Fruit fly (Drosophila melanogaster) whole organism, prepupa: Measurements from ENCODE around the gene spz4.

Experiments used
- Blimp-1 ChIP-seq: fragments of 200-800 bp; sonication (Bioruptor generic); optimal IDR thresholded peaks from 3 replicates; lab custom pipeline; 2017; ENCODE audit warnings: missing biosample characterization, missing genetic modification characterization, mild to moderate bottlenecking, moderate library complexity, missing genetic modification reagents
- CG10631 ChIP-seq: fragments of 200-800 bp; sonication (Bioruptor generic); optimal IDR thresholded peaks from 2 replicates; lab custom pipeline; 2016; ENCODE audit warnings: missing biosample characterization, missing genetic modification characterization
- CG10669 ChIP-seq: fragments of 200-800 bp; sonication (Bioruptor generic); optimal IDR thresholded peaks from 3 replicates; lab custom pipeline; 2018; ENCODE audit warnings: missing biosample characterization, mild to moderate bottlenecking, missing genetic modification characterization, moderate library complexity
- CG11294 ChIP-seq: fragments of 200-800 bp; sonication (Bioruptor generic); IDR thresholded peaks from 2 replicates; pipeline ENCODE4 v1.3.6; 2022; ENCODE audit warnings: missing biosample characterization, missing genetic modification characterization
- CG11762 ChIP-seq: fragments of 200-800 bp; sonication (Bioruptor generic); optimal IDR thresholded peaks from 3 replicates; lab custom pipeline; 2016; ENCODE audit warnings: missing biosample characterization, missing genetic modification characterization; ENCODE audit not compliant: insufficient read depth
- CG11902 ChIP-seq: fragments of 200-800 bp; sonication (Bioruptor generic); optimal IDR thresholded peaks from 3 replicates; lab custom pipeline; 2016; ENCODE audit warnings: missing biosample characterization, missing genetic modification characterization
- CG15336 ChIP-seq: fragments of 200-800 bp; sonication (Bioruptor generic); IDR thresholded peaks from 2 replicates; pipeline ENCODE4 v1.3.6; 2022; ENCODE audit warnings: missing biosample characterization, missing genetic modification characterization
- CG1621 ChIP-seq: fragments of 200-800 bp; sonication (Bioruptor generic); optimal IDR thresholded peaks from 3 replicates; lab custom pipeline; 2018; ENCODE audit warnings: missing biosample characterization, mild to moderate bottlenecking, missing genetic modification characterization
- CG16779 ChIP-seq: fragments of 200-800 bp; sonication (Bioruptor generic); optimal IDR thresholded peaks from 3 replicates; lab custom pipeline; 2017; ENCODE audit warnings: missing biosample characterization, mild to moderate bottlenecking, missing genetic modification characterization
- CG6808 ChIP-seq: fragments of 200-800 bp; sonication (Bioruptor generic); optimal IDR thresholded peaks from 3 replicates; lab custom pipeline; 2017; ENCODE audit warnings: missing biosample characterization, missing genetic modification characterization, mild to moderate bottlenecking, moderate library complexity, missing genetic modification reagents
- CG7368 ChIP-seq: fragments of 200-800 bp; sonication (Bioruptor generic); optimal IDR thresholded peaks from 3 replicates; lab custom pipeline; 2016; ENCODE audit warnings: missing biosample characterization, missing genetic modification characterization
- CG8119 ChIP-seq: fragments of 200-800 bp; sonication (Bioruptor generic); IDR thresholded peaks from 3 replicates; pipeline ENCODE4 v1.3.6; 2022; ENCODE audit warnings: missing biosample characterization, missing genetic modification characterization
- CG9139 ChIP-seq: fragments of 200-800 bp; sonication (Bioruptor generic); optimal IDR thresholded peaks from 3 replicates; lab custom pipeline; 2017; ENCODE audit warnings: missing biosample characterization, mild to moderate bottlenecking, missing genetic modification characterization
- Eip75B ChIP-seq: fragments of 200-800 bp; sonication (Bioruptor generic); optimal IDR thresholded peaks from 3 replicates; lab custom pipeline; 2016; ENCODE audit warnings: missing biosample characterization, missing genetic modification characterization
- Eip78C ChIP-seq: fragments of 200-800 bp; sonication (Bioruptor generic); peaks from one replicate; lab custom pipeline; 2016; ENCODE audit warnings: missing biosample characterization, missing genetic modification characterization
- Eip93F ChIP-seq: fragments of 200-800 bp; sonication (Bioruptor generic); optimal IDR thresholded peaks from 2 replicates; lab custom pipeline; 2016; ENCODE audit warnings: missing biosample characterization, mild to moderate bottlenecking, missing genetic modification characterization
- Ets21C ChIP-seq: fragments of 200-800 bp; sonication (Bioruptor generic); optimal IDR thresholded peaks from 3 replicates; lab custom pipeline; 2016; ENCODE audit warnings: missing biosample characterization, missing genetic modification characterization
- Ets96B ChIP-seq: fragments of 200-800 bp; optimal IDR thresholded peaks from 2 replicates; lab custom pipeline; 2019; ENCODE audit warnings: missing biosample characterization, mild to moderate bottlenecking, missing genetic modification characterization, moderate library complexity
- Gug ChIP-seq: fragments of 200-800 bp; sonication (Bioruptor generic); IDR thresholded peaks from 2 replicates; pipeline ENCODE4 v1.3.6; 2022; ENCODE audit warnings: missing biosample characterization, missing genetic modification characterization
- Hr38 ChIP-seq: sonication (Bioruptor generic); optimal IDR thresholded peaks from 2 replicates; lab custom pipeline; 2016; ENCODE audit warnings: missing biosample characterization, missing genetic modification characterization
- Hr39 ChIP-seq: fragments of 200-800 bp; sonication (Bioruptor generic); optimal IDR thresholded peaks from 2 replicates; lab custom pipeline; 2016; ENCODE audit warnings: missing biosample characterization, missing genetic modification characterization
- OdsH ChIP-seq: fragments of 200-800 bp; sonication (Bioruptor generic); optimal IDR thresholded peaks from 3 replicates; lab custom pipeline; 2016; ENCODE audit warnings: missing biosample characterization, missing genetic modification characterization
- Sox102F ChIP-seq: fragments of 200-800 bp; sonication (Bioruptor generic); optimal IDR thresholded peaks from 2 replicates; lab custom pipeline; 2016; ENCODE audit warnings: missing biosample characterization, mild to moderate bottlenecking, missing genetic modification characterization
- Sox15 ChIP-seq: fragments of 200-800 bp; sonication (Bioruptor generic); optimal IDR thresholded peaks from 3 replicates; lab custom pipeline; 2016; ENCODE audit warnings: missing biosample characterization, missing genetic modification characterization
- achi ChIP-seq: fragments of 200-800 bp; sonication (Bioruptor generic); optimal IDR thresholded peaks from 3 replicates; lab custom pipeline; 2016; ENCODE audit warnings: missing biosample characterization, missing genetic modification characterization
- dac ChIP-seq: fragments of 200-800 bp; sonication (Bioruptor generic); optimal IDR thresholded peaks from 2 replicates; lab custom pipeline; 2017; ENCODE audit warnings: missing biosample characterization, mild to moderate bottlenecking, missing genetic modification characterization
- fd59A ChIP-seq: fragments of 200-800 bp; sonication (Bioruptor generic); optimal IDR thresholded peaks from 2 replicates; lab custom pipeline; 2017; ENCODE audit warnings: missing biosample characterization, mild to moderate bottlenecking, missing genetic modification characterization, missing genetic modification reagents
- fkh ChIP-seq: fragments of 200-800 bp; sonication (Bioruptor generic); optimal IDR thresholded peaks from 3 replicates; lab custom pipeline; 2017; ENCODE audit warnings: missing biosample characterization, mild to moderate bottlenecking, missing genetic modification characterization, moderate library complexity
- net ChIP-seq: fragments of 200-800 bp; sonication (Bioruptor generic); optimal IDR thresholded peaks from 3 replicates; lab custom pipeline; 2016; ENCODE audit warnings: missing biosample characterization, missing genetic modification characterization
- spab ChIP-seq: fragments of 200-800 bp; sonication (Bioruptor generic); optimal IDR thresholded peaks from 2 replicates; lab custom pipeline; 2017; ENCODE audit warnings: missing biosample characterization, mild to moderate bottlenecking, missing genetic modification characterization, missing genetic modification reagents
- ss ChIP-seq, 2 experiments: fragments of 200-800 bp; sonication (Bioruptor generic); optimal IDR thresholded peaks; 2 replicates in 1 of 2; 3 replicates in 1 of 2; lab custom pipeline; 2017 to 2018; ENCODE audit warnings: mild to moderate bottlenecking in 2 of 2, missing biosample characterization in 2 of 2, missing genetic modification characterization in 2 of 2, moderate library complexity in 1 of 2
- svp ChIP-seq: fragments of 200-800 bp; sonication (Bioruptor generic); peaks from one replicate; lab custom pipeline; 2016; ENCODE audit warnings: missing biosample characterization, missing genetic modification characterization
- topi ChIP-seq: fragments of 200-800 bp; sonication (Bioruptor generic); optimal IDR thresholded peaks from 3 replicates; lab custom pipeline; 2016; ENCODE audit warnings: missing biosample characterization, missing genetic modification characterization

spz4 gene

DNA sequence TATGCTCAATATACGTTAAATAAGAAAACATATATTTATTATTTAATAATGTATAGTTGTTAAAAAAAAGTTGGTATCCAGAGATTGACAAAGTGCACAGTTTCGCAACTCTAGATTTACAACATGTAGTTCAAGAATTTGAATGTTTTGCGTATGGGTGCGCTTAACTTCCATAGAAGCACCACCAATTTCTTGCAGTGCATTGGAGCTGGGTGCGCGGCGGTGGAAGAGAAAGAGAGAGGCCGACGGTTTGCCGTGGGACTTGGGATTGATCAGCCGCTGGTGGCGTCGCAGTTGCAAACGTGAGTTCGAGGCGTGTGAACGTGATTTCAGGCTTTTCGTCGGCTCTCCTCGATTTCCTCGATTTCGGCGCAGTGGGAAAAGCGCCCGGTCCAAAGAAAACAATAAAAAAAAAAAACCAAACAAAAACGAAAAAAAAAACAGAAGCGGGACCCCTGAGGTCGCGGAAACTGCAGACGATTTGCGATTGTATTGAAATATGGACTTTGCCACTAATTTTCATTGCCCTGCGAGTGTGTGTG, at the start of gene spz4 (continued):
- TF ChIP-seq CG6808 (GFP tag; lab: Kevin White, UChicago): no peak
- no peak for TF ChIP-seq spab (GFP tag; lab: Kevin White, UChicago)
- peak; percentile 56 for TF ChIP-seq CG15336 (GFP tag; lab: Robert Waterston, UW)
- peak; percentile 73 for TF ChIP-seq CG8119 (GFP tag; lab: Robert Waterston, UW)
- no peak for TF ChIP-seq CG10669 (GFP tag; lab: Kevin White, UChicago)
- peak; percentile 24 for TF ChIP-seq CG10631
- no peak for TF ChIP-seq CG11902

DNA sequence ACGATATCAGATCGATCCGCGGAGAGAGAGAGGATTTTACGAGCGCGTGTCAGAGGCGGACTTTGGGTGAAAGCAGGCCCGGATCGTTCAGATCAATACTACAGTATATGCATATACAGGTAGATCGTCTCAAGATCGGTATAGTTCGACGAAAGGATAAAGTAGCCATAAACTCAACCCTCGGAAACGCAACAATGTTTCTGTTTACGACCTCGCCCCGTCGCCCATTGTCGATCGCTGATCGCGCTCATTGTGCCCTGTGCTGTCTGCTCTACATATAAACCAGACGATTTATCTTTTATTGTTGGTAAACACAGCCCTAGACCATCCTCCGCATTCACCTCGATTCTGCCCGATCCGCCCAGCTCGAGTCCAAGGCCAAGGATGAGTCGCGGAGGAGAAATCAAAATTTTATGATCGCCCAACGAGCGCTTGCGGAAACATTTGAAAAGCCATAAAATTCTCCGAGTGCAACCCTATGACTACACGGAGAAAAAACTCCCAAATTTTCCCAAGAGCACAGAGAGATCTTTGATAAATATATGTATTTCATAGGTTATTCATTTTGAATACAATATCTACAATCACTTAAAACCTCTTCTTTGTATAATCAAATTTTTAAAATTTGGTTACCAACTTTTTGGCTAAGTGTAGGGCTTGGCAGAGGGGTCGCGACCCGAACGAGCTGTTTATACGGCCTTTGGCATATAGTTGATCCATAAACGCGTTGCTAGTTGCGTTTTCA, 48.7 kb upstream of the spz4 start:
- TF ChIP-seq Eip75B (GFP tag; lab: Kevin White, UChicago) (no peak), net (GFP tag; lab: Kevin White, UChicago) (no peak), Hr39 (GFP tag; lab: Kevin White, UChicago) (no peak), CG11294 (no peak), Sox102F (GFP tag; lab: Kevin White, UChicago) (no peak), Eip93F (no peak), achi (GFP tag; lab: Kevin White, UChicago) (no peak), dac (GFP tag; lab: Kevin White, UChicago) (no peak), Ets96B (no peak), Blimp-1 (GFP tag; lab: Kevin White, UChicago) (no peak), ss (GFP tag; optimal IDR thresholded peaks at IDR 0.05; lab: Kevin White, UChicago) (no peak)

DNA sequence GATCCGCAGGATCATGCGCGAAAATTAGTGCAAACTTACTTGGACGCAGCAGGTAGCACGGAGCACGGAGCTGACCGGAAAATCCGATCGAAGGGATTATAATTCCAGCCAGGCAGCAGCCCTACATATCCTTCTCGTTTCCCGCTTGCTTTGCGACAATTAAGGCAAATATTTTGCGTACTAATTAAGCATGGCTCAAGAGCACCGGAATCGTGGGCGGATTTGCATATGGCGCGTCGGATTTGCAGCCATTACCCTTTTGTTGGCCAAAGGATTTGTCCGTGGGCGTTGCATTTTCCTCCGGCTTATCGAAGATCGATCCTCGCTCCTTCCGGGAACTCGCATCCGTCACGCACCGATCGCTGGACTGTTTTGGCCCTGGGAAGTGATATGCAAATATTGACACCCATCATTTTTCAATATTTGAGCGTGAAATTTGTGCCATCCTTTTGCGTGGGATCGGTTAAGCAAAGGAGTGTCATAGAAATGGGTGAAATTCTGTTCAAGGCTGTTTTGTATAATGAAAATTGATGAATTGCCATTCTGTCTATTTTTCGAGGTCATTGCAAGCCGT, 45.9 kb upstream of the spz4 start:
- TF ChIP-seq CG6808 (GFP tag; lab: Kevin White, UChicago): no peak
- no peak for TF ChIP-seq CG11762 (GFP tag; lab: Kevin White, UChicago)
- TF ChIP-seq net (GFP tag; lab: Kevin White, UChicago): no peak
- no peak for TF ChIP-seq Hr38 (GFP tag; lab: Kevin White, UChicago)
- TF ChIP-seq Sox15 (GFP tag; lab: Kevin White, UChicago): no peak
- no peak for TF ChIP-seq Gug (GFP tag; lab: Robert Waterston, UW)
- TF ChIP-seq OdsH (GFP tag; lab: Kevin White, UChicago): no peak
- TF ChIP-seq CG16779 (tag; lab: Kevin White, UChicago): no peak
- no peak for TF ChIP-seq ss (GFP tag; optimal IDR thresholded peaks at IDR 0.05; lab: Kevin White, UChicago)
- no peak for TF ChIP-seq Eip78C
- no peak for TF ChIP-seq spab (GFP tag; lab: Kevin White, UChicago)
- TF ChIP-seq svp (GFP tag; lab: Kevin White, UChicago): no peak
- TF ChIP-seq CG7368: no peak
- no peak for TF ChIP-seq CG9139 (GFP tag; lab: Kevin White, UChicago)
- no peak for TF ChIP-seq topi
- no peak for TF ChIP-seq CG11902
- TF ChIP-seq Ets21C (GFP tag; lab: Kevin White, UChicago): no peak
- TF ChIP-seq fd59A (GFP tag; lab: Kevin White, UChicago): no peak
- no peak for TF ChIP-seq CG10631

dm6 chr2L:11456667-11457222, 44.8 kb upstream of the spz4 start:
- TF ChIP-seq fkh (GFP tag; lab: Kevin White, UChicago): peak; percentile 39
- no peak for TF ChIP-seq CG1621 (tag; lab: Kevin White, UChicago)
- no peak for TF ChIP-seq Eip75B (GFP tag; lab: Kevin White, UChicago)
- no peak for TF ChIP-seq OdsH (GFP tag; lab: Kevin White, UChicago)
